Fruit fly (Drosophila melanogaster): ENCODE measurements around the gene Oseg1.

- TF ChIP-seq CG8478 (optimal IDR thresholded peaks at IDR 0.05) (no peak), Dll (optimal IDR thresholded peaks at IDR 0.05) (no peak), EcR (GFP tag; optimal IDR thresholded peaks at IDR 0.05) (no peak), pan (optimal IDR thresholded peaks at IDR 0.05) (no peak)
These were observed 51.9 kb downstream of the Oseg1 start, which contains the start of gene Idh for dm6 chr3L:8360643-8361110.

All from whole organism.